ENCODE assay signal across 5 worm cellular contexts in genomic region chrX:6641509-6641908, ce11.
TF ChIP-seq lines count a peak whose summit lies in the region.

No protein-coding gene starts in this region.

TF ChIP-seq in whole organism, L1 larva, 84 proteins besides CTCF, POLR2A, EP300 and RAD21 (continues in another document):
- peak; percentile 51 for TF ChIP-seq fkh-8 (tag; optimal IDR thresholded peaks at IDR 0.05; lab: Kevin White, UChicago)
- TF ChIP-seq grh-1 (GFP tag; IDR thresholded peaks at IDR 0.05; lab: Robert Waterston, UW): 0 out of 2 replicates have a peak, but pooled peaks have one; percentile 22
- TF ChIP-seq nhr-85 (tag; lab: Kevin White, UChicago): peak; percentile 66
- TF ChIP-seq swsn-7 (tag; optimal IDR thresholded peaks at IDR 0.05; lab: Kevin White, UChicago): peak; percentile 29
- peak; percentile 45 for TF ChIP-seq nhr-20 (tag; optimal IDR thresholded peaks at IDR 0.05; lab: Kevin White, UChicago)
- TF ChIP-seq snu-23 (GFP tag; optimal IDR thresholded peaks at IDR 0.05; lab: Kevin White, UChicago): peak; percentile 25
- TF ChIP-seq ceh-88 (GFP tag; IDR thresholded peaks at IDR 0.05; lab: Robert Waterston, UW): peak; percentile 17; the same call in 1 of the 2 replicates
- TF ChIP-seq jun-1 (tag; optimal IDR thresholded peaks at IDR 0.05; lab: Kevin White, UChicago): no peak
- TF ChIP-seq lsy-2 (tag; optimal IDR thresholded peaks at IDR 0.05; lab: Kevin White, UChicago): peak in 1 of 2 experiments; percentile 66
- TF ChIP-seq fkh-4 (tag; optimal IDR thresholded peaks at IDR 0.05; lab: Kevin White, UChicago; ENCODE audit: borderline replicate concordance): no peak
- peak; percentile 57 for TF ChIP-seq nhr-71 (tag; optimal IDR thresholded peaks at IDR 0.05; lab: Kevin White, UChicago)
- TF ChIP-seq lin-14 (GFP tag; optimal IDR thresholded peaks at IDR 0.05; lab: Kevin White, UChicago): peak; percentile 66
- TF ChIP-seq blmp-1 (tag; optimal IDR thresholded peaks at IDR 0.05; lab: Kevin White, UChicago): peak; percentile 15
- TF ChIP-seq nhr-47 (tag; optimal IDR thresholded peaks at IDR 0.05; lab: Kevin White, UChicago): peak; percentile 50
- TF ChIP-seq C04F5.9 (tag; optimal IDR thresholded peaks at IDR 0.05; lab: Kevin White, UChicago): no peak
- peak; percentile 33 for TF ChIP-seq skn-1 (tag; optimal IDR thresholded peaks at IDR 0.05; lab: Kevin White, UChicago)
- TF ChIP-seq nhr-84 (tag; optimal IDR thresholded peaks at IDR 0.05; lab: Kevin White, UChicago): no peak
- peak in 1 of 6 experiments; percentile 39 for TF ChIP-seq elt-3 (tag; optimal IDR thresholded peaks at IDR 0.05; lab: Kevin White, UChicago)

TF ChIP-seq in whole organism, L2 larva, 48 proteins besides CTCF, POLR2A, EP300 and RAD21:
- TF ChIP-seq lsy-2 (tag; optimal IDR thresholded peaks at IDR 0.05; lab: Kevin White, UChicago) (peak in 1 of 2 experiments; percentile 54), nhr-129 (tag; optimal IDR thresholded peaks at IDR 0.05; lab: Kevin White, UChicago) (peak; percentile 24), crh-2 (tag; optimal IDR thresholded peaks at IDR 0.05; lab: Kevin White, UChicago) (peak; percentile 28), ztf-1 (GFP tag; conservative IDR thresholded peaks at IDR 0.05; lab: Robert Waterston, UW) (no peak), nhr-77 (tag; optimal IDR thresholded peaks at IDR 0.05; lab: Kevin White, UChicago) (no peak), lin-39 (tag; optimal IDR thresholded peaks at IDR 0.05; lab: Kevin White, UChicago) (no peak), nhr-25 (tag; optimal IDR thresholded peaks at IDR 0.05; lab: Kevin White, UChicago) (peak; percentile 7), Y55F3AM.14 (GFP tag; optimal IDR thresholded peaks at IDR 0.05; lab: Kevin White, UChicago) (no peak), aly-2 (tag; optimal IDR thresholded peaks at IDR 0.05; lab: Kevin White, UChicago) (no peak), lin-13 (GFP tag; optimal IDR thresholded peaks at IDR 0.05; lab: Kevin White, UChicago) (peak; percentile 21)

TF ChIP-seq in whole organism, L3 larva, 47 proteins besides CTCF, POLR2A, EP300 and RAD21:
- no peak for TF ChIP-seq pqm-1 (tag; optimal IDR thresholded peaks at IDR 0.05; lab: Kevin White, UChicago)
- TF ChIP-seq nhr-25 (tag; optimal IDR thresholded peaks at IDR 0.05; lab: Kevin White, UChicago): peak; percentile 55
- peak; percentile 29 for TF ChIP-seq elt-2 (tag; optimal IDR thresholded peaks at IDR 0.05; lab: Kevin White, UChicago)
- TF ChIP-seq R02D3.7 (tag; optimal IDR thresholded peaks at IDR 0.05; lab: Kevin White, UChicago): no peak
- no peak for TF ChIP-seq nhr-43 (tag; optimal IDR thresholded peaks at IDR 0.05; lab: Kevin White, UChicago; ENCODE audit: poor library complexity, severe bottlenecking)
- peak; percentile 18 for TF ChIP-seq nfya-1 (tag; optimal IDR thresholded peaks at IDR 0.05; lab: Kevin White, UChicago; ENCODE audit: insufficient read depth)
- no peak for TF ChIP-seq sea-2 (GFP tag; optimal IDR thresholded peaks at IDR 0.05; lab: Kevin White, UChicago)
- TF ChIP-seq snpc-4 (tag; optimal IDR thresholded peaks at IDR 0.05; lab: Kevin White, UChicago): no peak
TF ChIP-seq in whole organism, L3 larva: peak in this region for 3.

TF ChIP-seq in whole organism, L4 larva, 104 proteins besides CTCF, POLR2A, EP300 and RAD21 (continues in another document):
- TF ChIP-seq ceh-62 (tag; optimal IDR thresholded peaks at IDR 0.05; lab: Kevin White, UChicago) (no peak), fos-1 (tag; optimal IDR thresholded peaks at IDR 0.05; lab: Kevin White, UChicago) (no peak), T20F7.1 (GFP tag; optimal IDR thresholded peaks at IDR 0.05; lab: Kevin White, UChicago) (peak; percentile 4), nhr-11 (tag; optimal IDR thresholded peaks at IDR 0.05; lab: Kevin White, UChicago) (no peak), php-3 (GFP tag; IDR thresholded peaks at IDR 0.05; lab: Robert Waterston, UW) (no peak), dmd-9 (GFP tag; IDR thresholded peaks at IDR 0.05; lab: Robert Waterston, UW) (no peak), nhr-102 (tag; optimal IDR thresholded peaks at IDR 0.05; lab: Kevin White, UChicago) (peak; percentile 26), lim-7 (GFP tag; IDR thresholded peaks at IDR 0.05; lab: Robert Waterston, UW) (no peak), mdt-29 (GFP tag; IDR thresholded peaks at IDR 0.05; lab: Robert Waterston, UW) (no peak), zip-2 (tag; optimal IDR thresholded peaks at IDR 0.05; lab: Kevin White, UChicago) (no peak), pha-4 (GFP tag; IDR thresholded peaks at IDR 0.05; lab: Robert Waterston, UW) (no peak), pha-4 (tag; optimal IDR thresholded peaks at IDR 0.05; lab: Kevin White, UChicago) (no peak), zag-1 (tag; optimal IDR thresholded peaks at IDR 0.05; lab: Kevin White, UChicago) (no peak), zfp-3 (GFP tag; conservative IDR thresholded peaks at IDR 0.05; lab: Robert Waterston, UW) (no peak), duxl-1 (tag; optimal IDR thresholded peaks at IDR 0.05; lab: Kevin White, UChicago; ENCODE audit: poor library complexity) (no peak), ceh-20 (GFP tag; IDR thresholded peaks at IDR 0.05; lab: Robert Waterston, UW) (no peak), jun-1 (tag; optimal IDR thresholded peaks at IDR 0.05; lab: Kevin White, UChicago) (no peak), ctbp-1 (GFP tag; IDR thresholded peaks at IDR 0.05; lab: Robert Waterston, UW) (no peak), nhr-237 (tag; optimal IDR thresholded peaks at IDR 0.05; lab: Kevin White, UChicago) (no peak), ama-1 (optimal IDR thresholded peaks at IDR 0.05; lab: Kevin White, UChicago) (no peak), mdl-1 (tag; optimal IDR thresholded peaks at IDR 0.05; lab: Kevin White, UChicago) (no peak), nhr-6 (tag; optimal IDR thresholded peaks at IDR 0.05; lab: Kevin White, UChicago) (no peak), daf-12 (tag; optimal IDR thresholded peaks at IDR 0.05; lab: Kevin White, UChicago) (no peak), attf-4 (tag; optimal IDR thresholded peaks at IDR 0.05; lab: Kevin White, UChicago) (no peak), F26F4.8 (GFP tag; conservative IDR thresholded peaks at IDR 0.05; lab: Robert Waterston, UW) (no peak), set-16 (GFP tag; IDR thresholded peaks at IDR 0.05; lab: Robert Waterston, UW) (no peak), nhr-25 (tag; optimal IDR thresholded peaks at IDR 0.05; lab: Kevin White, UChicago; ENCODE audit: borderline replicate concordance, insufficient read depth) (no peak), lin-15B (tag; optimal IDR thresholded peaks at IDR 0.05; lab: Kevin White, UChicago) (no peak), rbr-2 (tag; optimal IDR thresholded peaks at IDR 0.05; lab: Kevin White, UChicago) (no peak), lsy-2 (tag; optimal IDR thresholded peaks at IDR 0.05; lab: Kevin White, UChicago) (peak in 1 of 2 experiments; percentile 21), nhr-28 (tag; optimal IDR thresholded peaks at IDR 0.05; lab: Kevin White, UChicago) (peak; percentile 32)

TF ChIP-seq in whole organism, young adult, 124 proteins besides CTCF, POLR2A, EP300 and RAD21:
- TF ChIP-seq nhr-80 (tag; optimal IDR thresholded peaks at IDR 0.05; lab: Kevin White, UChicago): peak; percentile 33
- TF ChIP-seq tlf-1 (GFP tag; optimal IDR thresholded peaks at IDR 0.05; lab: Kevin White, UChicago): no peak
